Worm (Caenorhabditis elegans): ENCODE results near the gene F54D12.10.

DNA sequence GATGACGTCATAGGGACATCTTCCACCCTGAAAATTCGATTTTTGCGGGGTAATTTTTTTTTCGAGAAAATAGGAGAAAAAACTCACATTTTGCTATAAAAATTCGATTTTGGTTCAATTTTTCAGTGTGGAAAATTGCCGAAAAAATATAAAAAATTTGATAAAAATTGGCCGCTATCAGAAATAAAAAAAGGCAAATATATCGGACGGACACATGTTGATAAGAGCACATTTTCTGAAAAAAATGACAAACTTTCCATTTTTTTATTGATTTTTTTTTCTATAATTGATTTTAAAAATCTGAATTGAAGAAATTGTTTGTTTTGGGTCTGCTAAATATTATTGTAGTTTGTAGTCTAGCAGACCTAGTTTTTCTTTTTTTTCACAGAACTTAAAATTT lies 22.7 kb downstream of the F54D12.10 start, which contains the start of gene C13A10.1:
- TF ChIP-seq unc-39 (tag; optimal IDR thresholded peaks at IDR 0.05) (no peak), snpc-4 (tag; optimal IDR thresholded peaks at IDR 0.05) (no peak), zip-8 (tag; optimal IDR thresholded peaks at IDR 0.05) (no peak), M03D4.4 (tag; optimal IDR thresholded peaks at IDR 0.05) (no peak), pha-4 (tag; optimal IDR thresholded peaks at IDR 0.05) (no peak), elt-3 (tag; optimal IDR thresholded peaks at IDR 0.05) (no peak), sptf-1 (tag; optimal IDR thresholded peaks at IDR 0.05) (no peak), nhr-237 (tag; optimal IDR thresholded peaks at IDR 0.05) (no peak), nhr-12 (tag; optimal IDR thresholded peaks at IDR 0.05) (no peak)
